Worm (Caenorhabditis elegans): Measurements from ENCODE around the gene F22B7.3.
A peak's percentile ranks its signal among the peaks of the same experiment; 100 is the strongest.

F22B7.3 gene

ce11 chrIII:8646021-8646420 lies 2.7 kb upstream of the F22B7.3 start (continued):
- TF ChIP-seq Y56A3A.18 (GFP tag; IDR thresholded peaks at IDR 0.05) (peak; percentile 49; the same call in 1 of the 2 replicates), madf-10 (tag; optimal IDR thresholded peaks at IDR 0.05) (peak; percentile 33), unc-62 (GFP tag; optimal IDR thresholded peaks at IDR 0.05) (no peak), T26A5.8 (tag; optimal IDR thresholded peaks at IDR 0.05) (peak; percentile 13), madf-6 (GFP tag; IDR thresholded peaks at IDR 0.05) (no peak; the same call in 1 of the 2 replicates), zfh-2 (GFP tag; conservative IDR thresholded peaks at IDR 0.05) (no peak), dpff-1 (tag; optimal IDR thresholded peaks at IDR 0.05) (no peak), ama-1 (optimal IDR thresholded peaks at IDR 0.05) (no peak), ama-1 (GFP tag; optimal IDR thresholded peaks at IDR 0.05) (peak in 1 of 2 experiments; percentile 28), F49E8.2 (tag; optimal IDR thresholded peaks at IDR 0.05; ENCODE audit: insufficient read depth) (peak; percentile 16), hmg-20 (GFP tag; IDR thresholded peaks at IDR 0.05) (no peak), nhr-90 (tag; optimal IDR thresholded peaks at IDR 0.05) (peak; percentile 79), F22D6.2 (tag; optimal IDR thresholded peaks at IDR 0.05) (no peak), bed-1 (GFP tag; IDR thresholded peaks at IDR 0.05) (no peak), rpc-1 (optimal IDR thresholded peaks at IDR 0.05) (peak; percentile 78), rpc-1 (tag; optimal IDR thresholded peaks at IDR 0.05) (peak; percentile 88), snpc-1.1 (tag; optimal IDR thresholded peaks at IDR 0.05; ENCODE audit: insufficient read depth) (peak; percentile 8), lin-26 (GFP tag; IDR thresholded peaks at IDR 0.05) (peak; percentile 80), B0019.2 (GFP tag; conservative IDR thresholded peaks at IDR 0.05) (no peak), F23B12.7 (tag; optimal IDR thresholded peaks at IDR 0.05; ENCODE audit: insufficient read depth) (peak; percentile 39), lsl-1 (GFP tag; optimal IDR thresholded peaks at IDR 0.05) (peak; percentile 49), ztf-28 (GFP tag; IDR thresholded peaks at IDR 0.05) (0 out of 2 replicates have a peak, but pooled peaks have one; percentile 8), hrde-1 (tag; optimal IDR thresholded peaks at IDR 0.05; ENCODE audit: borderline replicate concordance) (no peak), B0035.1 (tag; optimal IDR thresholded peaks at IDR 0.05) (no peak), let-607 (tag; optimal IDR thresholded peaks at IDR 0.05) (peak in 1 of 2 experiments; percentile 12), lin-40 (tag; optimal IDR thresholded peaks at IDR 0.05) (no peak), Y53G8AR.9 (GFP tag; conservative IDR thresholded peaks at IDR 0.05) (0 out of 2 replicates have a peak, but pooled peaks have one; percentile 23), snpc-4 (GFP tag; optimal IDR thresholded peaks at IDR 0.05) (peak; percentile 61), snpc-4 (tag; optimal IDR thresholded peaks at IDR 0.05) (peak in 2 of 4 experiments; percentile 22 to 54), ztf-3 (GFP tag; optimal IDR thresholded peaks at IDR 0.05) (no peak), snpc-1.3 (tag; optimal IDR thresholded peaks at IDR 0.05; ENCODE audit: insufficient read depth) (peak; percentile 39), attf-5 (GFP tag; optimal IDR thresholded peaks at IDR 0.05) (no peak), aptf-3 (GFP tag; IDR thresholded peaks at IDR 0.05) (no peak), die-1 (tag; optimal IDR thresholded peaks at IDR 0.05) (peak; percentile 80), ceh-40 (GFP tag; IDR thresholded peaks at IDR 0.05) (no peak), him-1 (tag; optimal IDR thresholded peaks at IDR 0.05) (peak; percentile 90), ztf-22 (GFP tag; optimal IDR thresholded peaks at IDR 0.05) (no peak), ztf-18 (tag; optimal IDR thresholded peaks at IDR 0.05) (peak; percentile 67), rec-8 (tag; optimal IDR thresholded peaks at IDR 0.05) (peak in 1 of 2 experiments; percentile 35), nfyb-1 (GFP tag; IDR thresholded peaks at IDR 0.05) (no peak), zim-3 (tag; optimal IDR thresholded peaks at IDR 0.05) (peak; percentile 55), atf-7 (tag; optimal IDR thresholded peaks at IDR 0.05) (peak; percentile 5), ekl-4 (GFP tag; IDR thresholded peaks at IDR 0.05) (peak; percentile 54; the same call in 1 of the 2 replicates), F33H1.4 (GFP tag; IDR thresholded peaks at IDR 0.05) (peak; percentile 21; the same call in 1 of the 2 replicates), lin-35 (GFP tag; optimal IDR thresholded peaks at IDR 0.05) (peak in 1 of 3 experiments; percentile 12), ztf-6 (GFP tag; IDR thresholded peaks at IDR 0.05) (no peak), Y53F4B.3 (GFP tag; IDR thresholded peaks at IDR 0.05) (no peak), egrh-3 (GFP tag; IDR thresholded peaks at IDR 0.05) (no peak)

Data from whole organism, young adult.